Worm (Caenorhabditis elegans) whole organism, midembryonic: ENCODE measurements around the gene haf-1.

Experiments used
- T22C8.4 ChIP-seq: fragments of 200-800 bp; sonication (Bioruptor generic); IDR thresholded peaks from 2 replicates; pipeline ENCODE4 v1.3.6; 2022; ENCODE audit warnings: missing genetic modification characterization, missing compliant biosample characterization
- cog-1 ChIP-seq: sonication (generic microtip); optimal IDR thresholded peaks from 2 replicates; lab custom pipeline; 2016; ENCODE audit warnings: missing genetic modification characterization, missing compliant biosample characterization
- flt-1 ChIP-seq: fragments of 200-800 bp; sonication (Bioruptor generic); IDR thresholded peaks from 2 replicates; pipeline ENCODE4 v1.3.6; 2022; ENCODE audit warnings: missing genetic modification characterization, missing compliant biosample characterization
- med-1 ChIP-seq: sonication (generic microtip); optimal IDR thresholded peaks from 2 replicates; lab custom pipeline; 2017; ENCODE audit warnings: missing genetic modification characterization, mild to moderate bottlenecking, missing compliant biosample characterization, antibody characterized with exemption, missing genetic modification reagents; ENCODE audit not compliant: insufficient read depth
- ztf-29 ChIP-seq: fragments of 200-800 bp; sonication (Bioruptor generic); IDR thresholded peaks from 2 replicates; pipeline ENCODE4 v1.3.6; 2022; ENCODE audit warnings: missing genetic modification reagents, missing genetic modification characterization, missing compliant biosample characterization

DNA sequence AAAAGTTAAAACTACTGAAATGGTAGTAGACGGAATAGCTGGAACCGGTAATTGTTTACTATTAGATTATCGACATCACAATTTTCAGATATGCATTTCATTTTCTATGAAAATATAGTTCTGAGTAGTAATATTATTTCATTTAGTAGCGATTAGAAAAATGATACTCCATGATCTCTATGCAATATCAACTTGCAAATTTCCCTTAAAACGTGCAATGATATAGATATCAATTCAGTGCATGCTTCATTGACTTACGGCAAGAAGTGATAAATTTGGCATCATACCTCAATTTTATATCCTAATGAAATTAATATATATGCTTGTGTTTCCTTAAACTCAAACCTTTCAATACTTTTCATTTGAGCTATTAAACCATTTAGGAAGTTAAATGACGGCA lies 33.6 kb upstream of the haf-1 start, which contains the start of gene C49C3.21:
- TF ChIP-seq ztf-29: no peak
- TF ChIP-seq med-1 (GFP tag; lab: Kevin White, UChicago): no peak
- TF ChIP-seq flt-1: no peak
- TF ChIP-seq T22C8.4: no peak
- no peak for TF ChIP-seq cog-1 (tag; lab: Kevin White, UChicago)
